Fruit fly (Drosophila melanogaster): ENCODE measurements around the gene Ddx1.

Gene Ddx1

DNA sequence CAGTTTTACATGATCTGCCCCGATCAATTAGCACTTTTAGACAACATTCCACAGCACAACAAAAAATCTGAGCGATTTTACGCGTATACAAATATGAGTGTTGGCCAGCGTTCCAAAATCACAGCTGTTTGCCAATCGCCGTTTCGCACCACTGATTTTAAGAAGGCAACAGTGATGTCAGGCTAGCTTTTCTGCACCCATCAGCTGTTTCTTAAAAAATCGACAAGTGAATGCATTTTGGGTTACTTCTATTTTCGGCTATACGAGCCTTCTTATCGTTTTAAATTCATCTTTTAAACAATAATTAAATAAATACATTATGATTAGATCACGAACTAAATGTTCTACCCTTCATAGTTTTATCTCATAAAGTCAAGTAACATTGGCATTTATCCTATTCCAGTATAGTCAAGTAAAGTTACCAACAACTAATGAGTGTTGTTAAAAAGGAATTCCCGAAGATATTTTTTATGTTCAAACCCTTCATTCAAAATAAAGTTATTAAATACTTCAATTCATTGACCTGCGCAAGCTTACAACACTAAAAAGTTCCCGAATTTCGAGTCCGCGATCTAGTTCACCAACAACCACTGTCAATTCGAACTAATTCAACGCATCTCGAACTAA is at the start of gene Ddx1, which contains the start of gene Rich (continued):
- TF ChIP-seq CG15479 (GFP tag; optimal IDR thresholded peaks at IDR 0.05) = no peak
- TF ChIP-seq amos (GFP tag; IDR thresholded peaks at IDR 0.05; ENCODE audit: partially characterized antibody) = peak; percentile 7; the same call in 1 of the 2 replicates
- no peak for TF ChIP-seq her (GFP tag; optimal IDR thresholded peaks at IDR 0.05)
- no peak for TF ChIP-seq ara (GFP tag; IDR thresholded peaks at IDR 0.05)
- no peak for TF ChIP-seq pnt (GFP tag; optimal IDR thresholded peaks at IDR 0.05)
- peak; percentile 34 for TF ChIP-seq Dek (tag; optimal IDR thresholded peaks at IDR 0.05)
- TF ChIP-seq z (GFP tag; IDR thresholded peaks at IDR 0.05) = no peak
- TF ChIP-seq CG30431 (GFP tag; optimal IDR thresholded peaks at IDR 0.05) = no peak
- no peak for TF ChIP-seq CG17359 (tag; optimal IDR thresholded peaks at IDR 0.05)
- peak; percentile 13 for TF ChIP-seq Camta (GFP tag; optimal IDR thresholded peaks at IDR 0.05)
- TF ChIP-seq ase (GFP tag; IDR thresholded peaks at IDR 0.05) = no peak
- peak; percentile 22 for TF ChIP-seq Sry-δ (GFP tag; optimal IDR thresholded peaks at IDR 0.05)
- TF ChIP-seq Eip74EF (GFP tag; optimal IDR thresholded peaks at IDR 0.05) = no peak
- no peak for TF ChIP-seq ap (GFP tag; IDR thresholded peaks at IDR 0.05)
- no peak for TF ChIP-seq gce (GFP tag; IDR thresholded peaks at IDR 0.05)
- TF ChIP-seq CG2202 (tag; optimal IDR thresholded peaks at IDR 0.05) = no peak
- TF ChIP-seq BEAF-32 (GFP tag; optimal IDR thresholded peaks at IDR 0.05) = peak; percentile 37
- TF ChIP-seq HmgD (GFP tag; optimal IDR thresholded peaks at IDR 0.05) = no peak
- TF ChIP-seq CG14014 (GFP tag; IDR thresholded peaks at IDR 0.05) = 0 out of 2 replicates have a peak, but pooled peaks have one; percentile 6
- TF ChIP-seq tgo (GFP tag; IDR thresholded peaks at IDR 0.05) = no peak
- TF ChIP-seq unc-4 (GFP tag; IDR thresholded peaks at IDR 0.05; ENCODE audit: partially characterized antibody) = no peak
- TF ChIP-seq CG14441 (GFP tag; IDR thresholded peaks at IDR 0.05) = no peak
- peak; percentile 60 for TF ChIP-seq tin (GFP tag; optimal IDR thresholded peaks at IDR 0.05)
- no peak for TF ChIP-seq CG12769 (tag; optimal IDR thresholded peaks at IDR 0.05)
- TF ChIP-seq HHEX (GFP tag; optimal IDR thresholded peaks at IDR 0.05) = peak; percentile 38
- TF ChIP-seq chif (GFP tag; optimal IDR thresholded peaks at IDR 0.05) = peak in 1 of 2 experiments; percentile 36
- peak; percentile 78 for TF ChIP-seq sob (GFP tag; IDR thresholded peaks at IDR 0.05)
- peak; percentile 70 for TF ChIP-seq CG14710 (tag; optimal IDR thresholded peaks at IDR 0.05)
- no peak for TF ChIP-seq CG17612 (GFP tag; IDR thresholded peaks at IDR 0.05)
- TF ChIP-seq C15 (GFP tag; IDR thresholded peaks at IDR 0.05) = no peak
- TF ChIP-seq ci (GFP tag; IDR thresholded peaks at IDR 0.05) = 0 out of 3 replicates have a peak, but pooled peaks have one; percentile 31
- TF ChIP-seq ken (GFP tag; IDR thresholded peaks at IDR 0.05) = 0 out of 3 replicates have a peak, but pooled peaks have one; percentile 9
- peak; percentile 1 for TF ChIP-seq B-H2 (GFP tag; optimal IDR thresholded peaks at IDR 0.05)
- TF ChIP-seq gro (GFP tag; optimal IDR thresholded peaks at IDR 0.05) = no peak
- TF ChIP-seq CG1603 (tag; optimal IDR thresholded peaks at IDR 0.05) = peak; percentile 36
- TF ChIP-seq sima (GFP tag; optimal IDR thresholded peaks at IDR 0.05) = no peak
- peak; percentile 65 for TF ChIP-seq Max (GFP tag; optimal IDR thresholded peaks at IDR 0.05)
- peak; percentile 40 for TF ChIP-seq CG13296 (GFP tag; optimal IDR thresholded peaks at IDR 0.05)
- no peak for TF ChIP-seq da (GFP tag; optimal IDR thresholded peaks at IDR 0.05)
- TF ChIP-seq CG12942 (GFP tag; optimal IDR thresholded peaks at IDR 0.05) = peak; percentile 54
- no peak for TF ChIP-seq emc (GFP tag; optimal IDR thresholded peaks at IDR 0.05)
- TF ChIP-seq CG13287 (GFP tag; IDR thresholded peaks at IDR 0.05; ENCODE audit: partially characterized antibody) = peak; percentile 29; the same call in 1 of the 2 replicates
- no peak for TF ChIP-seq CG3281 (GFP tag; optimal IDR thresholded peaks at IDR 0.05)
- TF ChIP-seq CG6765 (GFP tag; optimal IDR thresholded peaks at IDR 0.05) = no peak
- TF ChIP-seq CG9727 (GFP tag; optimal IDR thresholded peaks at IDR 0.05) = peak; percentile 41
- no peak for TF ChIP-seq CG5180 (GFP tag; optimal IDR thresholded peaks at IDR 0.05)
- no peak for TF ChIP-seq CTCF (GFP tag; optimal IDR thresholded peaks at IDR 0.05)
- peak; percentile 33 for TF ChIP-seq CG13123 (GFP tag; optimal IDR thresholded peaks at IDR 0.05)
- TF ChIP-seq sisA (GFP tag; IDR thresholded peaks at IDR 0.05) = no peak
- TF ChIP-seq wor (GFP tag; IDR thresholded peaks at IDR 0.05) = no peak
- TF ChIP-seq CG1792 (GFP tag; optimal IDR thresholded peaks at IDR 0.05) = no peak
